Worm (Caenorhabditis elegans) whole organism, L3 larva: Measurements from ENCODE around the gene pro-3.

ENCODE experiments used
- R02D3.7 ChIP-seq: fragments of 150-350 bp; optimal IDR thresholded peaks from 2 replicates; lab custom pipeline; 2014; ENCODE audit warnings: missing biosample characterization, missing genetic modification characterization
- ZK546.5 ChIP-seq: sonication (generic microtip); optimal IDR thresholded peaks from 2 replicates; lab custom pipeline; 2017; ENCODE audit warnings: missing biosample characterization, missing genetic modification characterization
- ama-1 ChIP-seq: fragments of 150-350 bp; optimal IDR thresholded peaks from 2 replicates; lab custom pipeline; 2018
- ceh-16 ChIP-seq: sonication (generic microtip); optimal IDR thresholded peaks from 2 replicates; lab custom pipeline; 2017; ENCODE audit warnings: missing biosample characterization, missing genetic modification characterization
- ceh-28 ChIP-seq: fragments of 150-350 bp; optimal IDR thresholded peaks from 2 replicates; lab custom pipeline; 2014; ENCODE audit warnings: missing biosample characterization, missing genetic modification reagents, missing genetic modification characterization
- ceh-82 ChIP-seq: fragments of 150-350 bp; optimal IDR thresholded peaks from 2 replicates; lab custom pipeline; 2014; ENCODE audit warnings: missing biosample characterization, missing genetic modification characterization
- ceh-9 ChIP-seq: sonication (generic microtip); optimal IDR thresholded peaks from 2 replicates; lab custom pipeline; 2018; ENCODE audit warnings: missing biosample characterization, missing genetic modification characterization
- daf-12 ChIP-seq: fragments of 150-350 bp; optimal IDR thresholded peaks from 2 replicates; lab custom pipeline; 2014; ENCODE audit warnings: missing biosample characterization, missing genetic modification reagents, missing genetic modification characterization
- egl-27 ChIP-seq: sonication (generic microtip); optimal IDR thresholded peaks from 4 replicates; lab custom pipeline; 2017; ENCODE audit warnings: missing biosample characterization, missing genetic modification reagents, missing genetic modification characterization
- egl-5 ChIP-seq: fragments of 150-350 bp; optimal IDR thresholded peaks from 2 replicates; lab custom pipeline; 2017; ENCODE audit warnings: missing biosample characterization, missing genetic modification reagents, missing genetic modification characterization, inconsistent platforms
- elt-1 ChIP-seq: fragments of 150-350 bp; optimal IDR thresholded peaks from 2 replicates; lab custom pipeline; 2014; ENCODE audit warnings: missing biosample characterization, missing genetic modification characterization
- elt-2 ChIP-seq: sonication (generic microtip); optimal IDR thresholded peaks from 2 replicates; lab custom pipeline; 2016; ENCODE audit warnings: missing genetic modification reagents, mild to moderate bottlenecking, missing genetic modification characterization, missing compliant biosample characterization
- eor-1 ChIP-seq, 2 experiments: fragments of 150-350 bp; optimal IDR thresholded peaks; 2 replicates each; lab custom pipeline; 2014 to 2018; ENCODE audit warnings: missing biosample characterization in 2 of 2, missing genetic modification characterization in 2 of 2
- fkh-10 ChIP-seq: sonication (generic microtip); optimal IDR thresholded peaks from 2 replicates; lab custom pipeline; 2017; ENCODE audit warnings: missing biosample characterization, missing genetic modification reagents, missing genetic modification characterization
- fos-1 ChIP-seq: fragments of 150-350 bp; optimal IDR thresholded peaks from 2 replicates; lab custom pipeline; 2014; ENCODE audit warnings: missing biosample characterization, missing genetic modification characterization
- hmg-11 ChIP-seq: sonication (generic microtip); optimal IDR thresholded peaks from 2 replicates; lab custom pipeline; 2016; ENCODE audit warnings: missing genetic modification characterization, missing compliant biosample characterization
- lin-15B ChIP-seq: fragments of 150-350 bp; optimal IDR thresholded peaks from 2 replicates; lab custom pipeline; 2014; ENCODE audit warnings: missing biosample characterization, missing genetic modification characterization
- lin-39 ChIP-seq: fragments of 150-350 bp; optimal IDR thresholded peaks from 2 replicates; lab custom pipeline; 2018; ENCODE audit warnings: missing biosample characterization, missing genetic modification reagents, missing genetic modification characterization
- mdl-1 ChIP-seq: fragments of 150-350 bp; optimal IDR thresholded peaks from 2 replicates; lab custom pipeline; 2014; ENCODE audit warnings: missing biosample characterization, missing genetic modification characterization
- nhr-11 ChIP-seq: fragments of 150-350 bp; optimal IDR thresholded peaks from 2 replicates; lab custom pipeline; 2014; ENCODE audit warnings: missing biosample characterization, missing genetic modification characterization
- nhr-12 ChIP-seq: fragments of 150-350 bp; optimal IDR thresholded peaks from 2 replicates; lab custom pipeline; 2014; ENCODE audit warnings: missing biosample characterization, missing genetic modification characterization
- nhr-23 ChIP-seq: fragments of 150-350 bp; optimal IDR thresholded peaks from 2 replicates; lab custom pipeline; 2014; ENCODE audit warnings: missing biosample characterization, missing genetic modification reagents, missing genetic modification characterization
- nhr-77 ChIP-seq: fragments of 150-350 bp; optimal IDR thresholded peaks from 2 replicates; lab custom pipeline; 2014; ENCODE audit warnings: missing biosample characterization, missing genetic modification characterization
- pqm-1 ChIP-seq: fragments of 150-350 bp; optimal IDR thresholded peaks from 2 replicates; lab custom pipeline; 2017; ENCODE audit warnings: missing biosample characterization, missing genetic modification characterization, inconsistent platforms
- snpc-4 ChIP-seq: fragments of 150-350 bp; optimal IDR thresholded peaks from 2 replicates; lab custom pipeline; 2014; ENCODE audit warnings: missing biosample characterization, missing genetic modification characterization
- tbx-2 ChIP-seq: sonication (generic microtip); optimal IDR thresholded peaks from 2 replicates; lab custom pipeline; 2016; ENCODE audit warnings: mild to moderate bottlenecking, missing genetic modification characterization, missing compliant biosample characterization
- unc-62 ChIP-seq: fragments of 150-350 bp; sonication (generic microtip); optimal IDR thresholded peaks from 4 replicates; lab custom pipeline; 2014; ENCODE audit warnings: missing biosample characterization, missing genetic modification reagents, missing genetic modification characterization
- ztf-11 ChIP-seq: fragments of 150-350 bp; optimal IDR thresholded peaks from 2 replicates; lab custom pipeline; 2014; ENCODE audit warnings: missing biosample characterization, missing genetic modification characterization

Gene pro-3

ce11 chrV:19100663-19101062, 17.5 kb downstream of the pro-3 start:
- TF ChIP-seq ceh-28: peak; percentile 69

ce11 chrV:19100139-19100538, 18.1 kb downstream of the pro-3 start:
- TF ChIP-seq ceh-28: peak; percentile 78

- TF ChIP-seq ZK546.5 (tag; lab: Kevin White, UChicago) (no peak), lin-39 (tag; lab: Kevin White, UChicago) (no peak), lin-15B (tag; lab: Kevin White, UChicago) (no peak), daf-12 (tag; lab: Kevin White, UChicago) (no peak), ceh-28 (peak; percentile 95), nhr-77 (no peak)
Measured at ce11 chrV:19099504-19099903, 18.7 kb downstream of the pro-3 start.

ce11 chrV:19090885-19091284, 27.3 kb downstream of the pro-3 start:
- no peak for TF ChIP-seq ceh-16 (tag; lab: Kevin White, UChicago)
- no peak for TF ChIP-seq fkh-10 (GFP tag; lab: Kevin White, UChicago)
- no peak for TF ChIP-seq nhr-11
- TF ChIP-seq egl-5 (tag; lab: Kevin White, UChicago): no peak
- no peak for TF ChIP-seq tbx-2
- TF ChIP-seq nhr-23: no peak
- TF ChIP-seq eor-1 (tag; optimal IDR thresholded peaks at IDR 0.05; lab: Kevin White, UChicago): no peak

- TF ChIP-seq ztf-11 (tag; lab: Kevin White, UChicago): no peak
- no peak for TF ChIP-seq nhr-23
- TF ChIP-seq egl-27 (tag; lab: Kevin White, UChicago): no peak
- TF ChIP-seq elt-2 (tag; lab: Kevin White, UChicago): no peak
- no peak for TF ChIP-seq lin-15B (tag; lab: Kevin White, UChicago)
- no peak for TF ChIP-seq R02D3.7
- TF ChIP-seq egl-5 (tag; lab: Kevin White, UChicago): no peak
- TF ChIP-seq mdl-1 (tag; lab: Kevin White, UChicago): no peak
- TF ChIP-seq pqm-1: no peak
- no peak for TF ChIP-seq nhr-12 (tag; lab: Kevin White, UChicago)
- no peak for TF ChIP-seq ceh-82 (tag; lab: Kevin White, UChicago)
- no peak for TF ChIP-seq fos-1
- TF ChIP-seq ama-1 (lab: Kevin White, UChicago): no peak
- peak; percentile 49 for TF ChIP-seq elt-1 (tag; lab: Kevin White, UChicago)
- TF ChIP-seq unc-62: no peak
- no peak for TF ChIP-seq hmg-11
- peak; percentile 3 for TF ChIP-seq ceh-28
Measured at ce11 chrV:19087426-19087825, 30.8 kb downstream of the pro-3 start, which contains the start of gene nhr-145. Gene nhr-145, plus strand, starts transcription at chrV:19087723.

ce11 chrV:19083789-19084188, 34.4 kb downstream of the pro-3 start:
- TF ChIP-seq pqm-1 (peak; percentile 7), elt-2 (tag; lab: Kevin White, UChicago) (peak; percentile 39), ceh-9 (no peak), lin-15B (tag; lab: Kevin White, UChicago) (no peak)
- TF ChIP-seq, all 47 proteins: peak for 2

ce11 chrV:19082541-19082940, 35.7 kb downstream of the pro-3 start, which contains the start of gene nhr-95:
Gene nhr-95, minus strand, starts transcription at chrV:19082641.
- TF ChIP-seq elt-2 (tag; lab: Kevin White, UChicago): no peak
- peak; percentile 6 for TF ChIP-seq hmg-11
- TF ChIP-seq, all 47 proteins: peak for 1

ce11 chrV:19076835-19077234, 41.4 kb downstream of the pro-3 start:
- TF ChIP-seq ztf-11 (tag; lab: Kevin White, UChicago): no peak
- TF ChIP-seq snpc-4 (tag; lab: Kevin White, UChicago): no peak
- TF ChIP-seq ceh-28: peak; percentile 69
- TF ChIP-seq, all 47 proteins: peak for 1
